Fruit fly (Drosophila melanogaster) whole organism, embryonic: ENCODE data around the gene CG6983.

Experiments used
- Adf1 ChIP-seq: fragments of 200-800 bp; sonication (Bioruptor generic); IDR thresholded peaks from 2 replicates; pipeline ENCODE4 v1.3.6; 2022; ENCODE audit warnings: missing biosample characterization, missing genetic modification characterization
- B-H2 ChIP-seq: fragments of 200-800 bp; sonication (Bioruptor generic); optimal IDR thresholded peaks from 2 replicates; lab custom pipeline; 2018; ENCODE audit warnings: missing biosample characterization, mild to moderate bottlenecking, missing genetic modification characterization
- CG10321 ChIP-seq: fragments of 200-800 bp; sonication (Bioruptor generic); IDR thresholded peaks from 2 replicates; pipeline ENCODE4 v1.3.6; 2022; ENCODE audit warnings: missing biosample characterization, missing genetic modification characterization
- CG11695 ChIP-seq: fragments of 200-800 bp; sonication (Bioruptor generic); IDR thresholded peaks from 3 replicates; pipeline ENCODE4 v1.3.6; 2022; ENCODE audit warnings: missing biosample characterization, missing genetic modification characterization
- CG1233 ChIP-seq: fragments of 200-800 bp; sonication (Bioruptor generic); optimal IDR thresholded peaks from 4 replicates; lab custom pipeline; 2018; ENCODE audit warnings: missing biosample characterization, mild to moderate bottlenecking, missing genetic modification characterization
- CG12659 ChIP-seq: fragments of 200-800 bp; sonication (Bioruptor generic); optimal IDR thresholded peaks from 3 replicates; lab custom pipeline; 2017; ENCODE audit warnings: mild to moderate bottlenecking, missing biosample characterization, missing genetic modification reagents, missing genetic modification characterization
- CG13775 ChIP-seq: fragments of 200-800 bp; sonication (Bioruptor generic); optimal IDR thresholded peaks from 3 replicates; lab custom pipeline; 2017; ENCODE audit warnings: missing biosample characterization, mild to moderate bottlenecking, missing genetic modification characterization
- CG15269 ChIP-seq: fragments of 200-800 bp; sonication (Bioruptor generic); optimal IDR thresholded peaks from 2 replicates; lab custom pipeline; 2018; ENCODE audit warnings: missing biosample characterization, mild to moderate bottlenecking, missing genetic modification characterization, moderate library complexity
- CG17385 ChIP-seq: fragments of 200-800 bp; sonication (Bioruptor generic); optimal IDR thresholded peaks from 3 replicates; lab custom pipeline; 2018; ENCODE audit warnings: missing biosample characterization, mild to moderate bottlenecking, missing genetic modification characterization
- CG18619 ChIP-seq: fragments of 200-800 bp; sonication (Bioruptor generic); optimal IDR thresholded peaks from 3 replicates; lab custom pipeline; 2017; ENCODE audit warnings: missing biosample characterization, mild to moderate bottlenecking, missing genetic modification characterization
- CG18764 ChIP-seq: fragments of 200-800 bp; sonication (Bioruptor generic); optimal IDR thresholded peaks from 3 replicates; lab custom pipeline; 2016; ENCODE audit warnings: missing biosample characterization, missing genetic modification characterization
- CG2116 ChIP-seq: fragments of 200-800 bp; sonication (Bioruptor generic); optimal IDR thresholded peaks from 3 replicates; lab custom pipeline; 2018; ENCODE audit warnings: missing biosample characterization, mild to moderate bottlenecking, missing genetic modification characterization
- CG2199 ChIP-seq: fragments of 200-800 bp; sonication (Bioruptor generic); IDR thresholded peaks from 3 replicates; pipeline ENCODE4 v1.3.6; 2022; ENCODE audit warnings: missing biosample characterization, missing genetic modification characterization
- CG34224 ChIP-seq: fragments of 200-800 bp; sonication (Bioruptor generic); IDR thresholded peaks from 3 replicates; pipeline ENCODE4 v1.3.6; 2022; ENCODE audit warnings: missing biosample characterization, missing genetic modification characterization; ENCODE audit not compliant: partially characterized antibody
- CG34422 ChIP-seq: fragments of 200-800 bp; sonication (Bioruptor generic); IDR thresholded peaks from 3 replicates; pipeline ENCODE4 v1.3.6; 2022; ENCODE audit warnings: missing biosample characterization, missing genetic modification characterization
- CG3995 ChIP-seq: fragments of 200-800 bp; sonication (Bioruptor generic); optimal IDR thresholded peaks from 3 replicates; lab custom pipeline; 2016; ENCODE audit warnings: missing biosample characterization, missing genetic modification characterization
- CG5953 ChIP-seq: fragments of 200-800 bp; sonication (Bioruptor generic); IDR thresholded peaks from 2 replicates; pipeline ENCODE4 v1.3.6; 2022; ENCODE audit warnings: missing biosample characterization, missing genetic modification characterization
- CG6689 ChIP-seq: fragments of 200-800 bp; sonication (Bioruptor generic); IDR thresholded peaks from 2 replicates; pipeline ENCODE4 v1.3.6; 2022; ENCODE audit warnings: missing biosample characterization, missing genetic modification characterization
- CG7786 ChIP-seq: fragments of 200-800 bp; sonication (Bioruptor generic); optimal IDR thresholded peaks from 2 replicates; lab custom pipeline; 2016; ENCODE audit warnings: missing biosample characterization, missing genetic modification characterization
- CG7928 ChIP-seq: fragments of 200-800 bp; sonication (Bioruptor generic); optimal IDR thresholded peaks from 2 replicates; lab custom pipeline; 2017; ENCODE audit warnings: missing biosample characterization, mild to moderate bottlenecking, missing genetic modification characterization
- CG9932 ChIP-seq: fragments of 200-800 bp; sonication (Bioruptor generic); IDR thresholded peaks from 2 replicates; pipeline ENCODE4 v1.3.6; 2022; ENCODE audit warnings: missing biosample characterization, missing genetic modification characterization
- Chrac-16 ChIP-seq: fragments of 200-800 bp; sonication (Bioruptor generic); optimal IDR thresholded peaks from 3 replicates; lab custom pipeline; 2016; ENCODE audit warnings: missing biosample characterization, missing genetic modification characterization
- Dip3 ChIP-seq: fragments of 200-800 bp; sonication (Bioruptor generic); optimal IDR thresholded peaks from 3 replicates; lab custom pipeline; 2016; ENCODE audit warnings: missing biosample characterization, missing genetic modification characterization
- E2f2 ChIP-seq: fragments of 200-800 bp; sonication (Bioruptor generic); IDR thresholded peaks from 2 replicates; pipeline ENCODE4 v1.3.6; 2022; ENCODE audit warnings: missing biosample characterization, missing genetic modification characterization
- Ets97D ChIP-seq: fragments of 200-800 bp; sonication (Bioruptor generic); optimal IDR thresholded peaks from 3 replicates; lab custom pipeline; 2016; ENCODE audit warnings: missing biosample characterization, missing genetic modification characterization
- Fer3 ChIP-seq: fragments of 200-800 bp; sonication (Bioruptor generic); optimal IDR thresholded peaks from 2 replicates; lab custom pipeline; 2018; ENCODE audit warnings: missing biosample characterization, mild to moderate bottlenecking, missing genetic modification characterization, moderate library complexity
- HLH4C ChIP-seq: fragments of 200-800 bp; sonication (Bioruptor generic); IDR thresholded peaks from 3 replicates; pipeline ENCODE4 v1.3.6; 2022; ENCODE audit warnings: missing biosample characterization, missing genetic modification characterization; ENCODE audit not compliant: partially characterized antibody
- MESR4 ChIP-seq: fragments of 200-800 bp; sonication (Bioruptor generic); optimal IDR thresholded peaks from 2 replicates; lab custom pipeline; 2018; ENCODE audit warnings: missing biosample characterization, mild to moderate bottlenecking, missing genetic modification characterization, moderate library complexity
- Mes4 ChIP-seq: fragments of 200-800 bp; sonication (Bioruptor generic); optimal IDR thresholded peaks from 2 replicates; lab custom pipeline; 2016; ENCODE audit warnings: missing biosample characterization, missing genetic modification characterization
- Usf ChIP-seq: fragments of 200-800 bp; sonication (Bioruptor generic); optimal IDR thresholded peaks from 2 replicates; lab custom pipeline; 2017; ENCODE audit warnings: missing genotype, missing biosample characterization, missing genetic modification characterization
- YL-1 ChIP-seq: fragments of 200-800 bp; sonication (Bioruptor generic); optimal IDR thresholded peaks from 3 replicates; lab custom pipeline; 2017; ENCODE audit warnings: missing biosample characterization, mild to moderate bottlenecking, missing genetic modification characterization
- amos ChIP-seq: fragments of 200-800 bp; sonication (Bioruptor generic); IDR thresholded peaks from 2 replicates; pipeline ENCODE4 v1.3.6; 2022; ENCODE audit warnings: missing biosample characterization, missing genetic modification characterization; ENCODE audit not compliant: partially characterized antibody
- ash1 ChIP-seq: fragments of 200-800 bp; sonication (Bioruptor generic); optimal IDR thresholded peaks from 2 replicates; lab custom pipeline; 2018; ENCODE audit warnings: missing biosample characterization, mild to moderate bottlenecking, missing genetic modification characterization
- bowl ChIP-seq: fragments of 200-800 bp; sonication (Bioruptor generic); IDR thresholded peaks from 2 replicates; pipeline ENCODE4 v1.3.6; 2022; ENCODE audit warnings: missing biosample characterization, missing genetic modification characterization
- crc ChIP-seq: fragments of 200-800 bp; sonication (Bioruptor generic); optimal IDR thresholded peaks from 2 replicates; lab custom pipeline; 2016; ENCODE audit warnings: missing biosample characterization, missing genetic modification characterization
- dati ChIP-seq: fragments of 200-800 bp; sonication (Bioruptor generic); IDR thresholded peaks from 2 replicates; pipeline ENCODE4 v1.3.6; 2022; ENCODE audit warnings: missing biosample characterization, missing genetic modification characterization
- dmrt99B ChIP-seq: fragments of 200-800 bp; sonication (Bioruptor generic); optimal IDR thresholded peaks from 2 replicates; lab custom pipeline; 2018; ENCODE audit warnings: missing biosample characterization, mild to moderate bottlenecking, missing genetic modification characterization, moderate library complexity
- ems ChIP-seq: fragments of 200-800 bp; sonication (Bioruptor generic); optimal IDR thresholded peaks from 3 replicates; lab custom pipeline; 2016; ENCODE audit warnings: missing biosample characterization, missing genetic modification characterization
- gce ChIP-seq: fragments of 200-800 bp; sonication (Bioruptor generic); IDR thresholded peaks from 3 replicates; pipeline ENCODE4 v1.3.6; 2022; ENCODE audit warnings: missing biosample characterization, missing genetic modification characterization
- ham ChIP-seq: fragments of 200-800 bp; sonication (Bioruptor generic); IDR thresholded peaks from 2 replicates; pipeline ENCODE4 v1.3.6; 2022; ENCODE audit warnings: missing biosample characterization, missing genetic modification characterization
- ind ChIP-seq: fragments of 200-800 bp; sonication (Bioruptor generic); optimal IDR thresholded peaks from 3 replicates; lab custom pipeline; 2016; ENCODE audit warnings: missing biosample characterization, missing genetic modification characterization
- kay ChIP-seq: fragments of 200-800 bp; sonication (Bioruptor generic); optimal IDR thresholded peaks from 2 replicates; lab custom pipeline; 2016; ENCODE audit warnings: missing biosample characterization, missing genetic modification characterization
- lola ChIP-seq, 3 experiments: fragments of >200 bp in 2 of 3; fragments of 200-800 bp in 1 of 3; sonication (Bioruptor generic) in 1 of 3; optimal IDR thresholded peaks; 2 replicates each; lab custom pipeline; 2017 to 2019; ENCODE audit warnings: missing biosample characterization in 3 of 3, missing genetic modification characterization in 3 of 3, mild to moderate bottlenecking in 1 of 3, moderate library complexity in 1 of 3
- oc ChIP-seq: fragments of 200-800 bp; sonication (Bioruptor generic); optimal IDR thresholded peaks from 2 replicates; lab custom pipeline; 2018; ENCODE audit warnings: missing biosample characterization, mild to moderate bottlenecking, missing genetic modification characterization, moderate library complexity
- pho ChIP-seq: fragments of 200-800 bp; sonication (Bioruptor generic); optimal IDR thresholded peaks from 2 replicates; lab custom pipeline; 2016; ENCODE audit warnings: missing biosample characterization, missing genetic modification characterization
- phol ChIP-seq: fragments of 200-800 bp; sonication (Bioruptor generic); optimal IDR thresholded peaks from 3 replicates; lab custom pipeline; 2018; ENCODE audit warnings: missing biosample characterization, mild to moderate bottlenecking, missing genetic modification characterization, moderate library complexity
- ro ChIP-seq: fragments of 200-800 bp; sonication (Bioruptor generic); IDR thresholded peaks from 2 replicates; pipeline ENCODE4 v1.3.6; 2022; ENCODE audit warnings: missing biosample characterization, missing genetic modification characterization
- slp2 ChIP-seq: fragments of 200-800 bp; sonication (Bioruptor generic); optimal IDR thresholded peaks from 2 replicates; lab custom pipeline; 2016; ENCODE audit warnings: missing biosample characterization, missing genetic modification characterization
- sna ChIP-seq: fragments of 200-800 bp; sonication (Bioruptor generic); IDR thresholded peaks from 2 replicates; pipeline ENCODE4 v1.3.6; 2022; ENCODE audit warnings: missing biosample characterization, missing genetic modification characterization; ENCODE audit not compliant: partially characterized antibody
- sqz ChIP-seq: fragments of 200-800 bp; sonication (Bioruptor generic); optimal IDR thresholded peaks from 3 replicates; lab custom pipeline; 2018; ENCODE audit warnings: missing biosample characterization, mild to moderate bottlenecking, missing genetic modification characterization
- zen ChIP-seq: fragments of 200-800 bp; sonication (Bioruptor generic); optimal IDR thresholded peaks from 3 replicates; lab custom pipeline; 2018; ENCODE audit warnings: missing biosample characterization, mild to moderate bottlenecking, missing genetic modification characterization, moderate library complexity

Gene CG6983

DNA sequence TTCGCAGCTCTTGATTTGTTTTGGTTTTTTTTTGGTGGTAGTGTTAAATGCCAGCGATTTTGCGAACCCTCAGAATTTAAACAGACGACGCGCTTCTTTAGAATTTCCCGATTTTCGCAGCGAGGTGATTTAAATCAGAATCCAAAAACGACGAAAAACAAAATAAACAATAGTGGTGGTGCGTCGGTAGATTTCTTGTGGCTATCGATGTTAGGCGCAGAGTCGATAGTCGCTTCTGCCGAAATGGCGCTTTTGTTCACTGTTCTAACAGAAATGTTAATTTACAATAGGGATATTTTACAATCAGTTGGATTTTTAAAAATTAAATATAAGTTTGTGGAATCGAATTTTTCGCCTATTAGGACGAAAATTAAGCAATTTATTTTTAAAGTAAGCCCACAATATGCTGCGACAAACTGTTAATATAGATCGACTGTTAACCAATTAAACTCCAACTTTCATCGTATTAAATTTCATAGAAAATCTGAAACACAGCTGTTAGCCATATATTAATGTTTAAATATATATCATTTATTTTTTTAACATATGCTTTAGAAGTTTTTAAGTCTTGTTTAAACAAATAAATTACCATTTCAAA lies at the start of gene CG6983 (continued):
- TF ChIP-seq HLH4C (GFP tag; lab: Robert Waterston, UW) (peak; percentile 76), ham (GFP tag; lab: Robert Waterston, UW) (no peak), zen (tag; lab: Kevin White, UChicago) (no peak), bowl (GFP tag; lab: Robert Waterston, UW) (no peak), CG5953 (GFP tag; lab: Robert Waterston, UW) (no peak), sqz (GFP tag; lab: Kevin White, UChicago) (no peak), CG34422 (GFP tag; lab: Robert Waterston, UW) (peak; percentile 8; the same call in 1 of the 3 replicates), ro (GFP tag; lab: Robert Waterston, UW) (no peak), Dip3 (GFP tag; lab: Kevin White, UChicago) (no peak), CG11695 (GFP tag; lab: Robert Waterston, UW) (no peak), CG7928 (GFP tag; lab: Kevin White, UChicago) (no peak), CG18764 (no peak), amos (GFP tag; lab: Robert Waterston, UW) (peak; percentile 92; the same call in 1 of the 2 replicates), kay (GFP tag; lab: Kevin White, UChicago) (no peak), crc (GFP tag; lab: Kevin White, UChicago) (no peak), CG2199 (GFP tag; lab: Robert Waterston, UW) (no peak), lola (GFP tag; optimal IDR thresholded peaks at IDR 0.05; lab: Kevin White, UChicago) (no peak), dmrt99B (tag; lab: Kevin White, UChicago) (no peak), CG18619 (GFP tag; lab: Kevin White, UChicago) (no peak), MESR4 (peak; percentile 56), pho (GFP tag; lab: Kevin White, UChicago) (no peak), CG13775 (GFP tag; lab: Kevin White, UChicago) (no peak), CG2116 (GFP tag; lab: Kevin White, UChicago) (peak; percentile 66), CG17385 (GFP tag; lab: Kevin White, UChicago) (no peak), CG12659 (GFP tag; lab: Kevin White, UChicago) (no peak), oc (tag; lab: Kevin White, UChicago) (no peak), E2f2 (peak; percentile 62; the same call in 1 of the 2 replicates), dati (GFP tag; lab: Robert Waterston, UW) (no peak), sna (GFP tag; lab: Robert Waterston, UW) (peak; percentile 75), B-H2 (peak; percentile 35), CG34224 (GFP tag; lab: Robert Waterston, UW) (peak; percentile 75; the same call in 2 of the 3 replicates), Usf (no peak), YL-1 (GFP tag; lab: Kevin White, UChicago) (no peak), CG6689 (GFP tag; lab: Robert Waterston, UW) (no peak), Ets97D (no peak), Mes4 (GFP tag; lab: Kevin White, UChicago) (no peak), CG10321 (no peak), CG3995 (GFP tag; lab: Kevin White, UChicago) (peak; percentile 83), phol (tag; lab: Kevin White, UChicago) (no peak), ind (no peak), Fer3 (tag; lab: Kevin White, UChicago) (no peak), ash1 (GFP tag; lab: Kevin White, UChicago) (no peak), Adf1 (GFP tag; lab: Robert Waterston, UW) (peak; percentile 4; the same call in 1 of the 2 replicates), slp2 (GFP tag; lab: Kevin White, UChicago) (no peak), CG1233 (GFP tag; lab: Kevin White, UChicago) (no peak), Chrac-16 (no peak), CG15269 (no peak), CG9932 (GFP tag; lab: Robert Waterston, UW) (peak; percentile 8; the same call in 1 of the 2 replicates), gce (GFP tag; lab: Robert Waterston, UW) (no peak), ems (no peak), CG7786 (GFP tag; lab: Kevin White, UChicago) (no peak)
